Worm (Caenorhabditis elegans) whole organism, L4 larva: ENCODE data around the gene ubc-17.

Experiments used
- T20F7.1 ChIP-seq: fragments of 200-800 bp; sonication (Bioruptor generic); optimal IDR thresholded peaks from 2 replicates; lab custom pipeline; 2018; ENCODE audit warnings: mild to moderate bottlenecking, missing genetic modification characterization, missing compliant biosample characterization
- aha-1 ChIP-seq: fragments of 150-350 bp; peaks from one replicate; lab custom pipeline; 2014; ENCODE audit warnings: missing biosample characterization, missing genetic modification characterization
- ceh-32 ChIP-seq: sonication (generic microtip); optimal IDR thresholded peaks from 2 replicates; lab custom pipeline; 2016; ENCODE audit warnings: mild to moderate bottlenecking, missing genetic modification characterization, missing compliant biosample characterization; ENCODE audit not compliant: poor library complexity
- egl-43 ChIP-seq: fragments of 200-800 bp; sonication (Bioruptor generic); IDR thresholded peaks from 2 replicates; pipeline ENCODE4 v1.3.6; 2022; ENCODE audit warnings: missing genetic modification reagents, missing genetic modification characterization, missing compliant biosample characterization
- hlh-30 ChIP-seq: sonication (generic microtip); optimal IDR thresholded peaks from 2 replicates; lab custom pipeline; 2017; ENCODE audit warnings: antibody characterized with exemption, mild to moderate bottlenecking, missing genetic modification characterization, missing compliant biosample characterization; ENCODE audit not compliant: insufficient read depth
- lir-3 ChIP-seq: sonication (generic microtip); optimal IDR thresholded peaks from 2 replicates; lab custom pipeline; 2016; ENCODE audit warnings: mild to moderate bottlenecking, missing genetic modification characterization, missing compliant biosample characterization
- mdt-29 ChIP-seq: fragments of 200-800 bp; sonication (Bioruptor generic); IDR thresholded peaks from 2 replicates; pipeline ENCODE4 v1.3.6; 2022; ENCODE audit warnings: missing genetic modification reagents, missing genetic modification characterization, missing compliant biosample characterization
- mxl-2 ChIP-seq: fragments of 200-800 bp; sonication (Bioruptor generic); conservative IDR thresholded peaks from 2 replicates; pipeline ENCODE4 v1.3.6; 2022; ENCODE audit warnings: missing genetic modification reagents, missing genetic modification characterization, missing compliant biosample characterization
- nhr-11 ChIP-seq: fragments of 150-350 bp; optimal IDR thresholded peaks from 2 replicates; lab custom pipeline; 2014; ENCODE audit warnings: missing biosample characterization, missing genetic modification characterization
- nhr-25 ChIP-seq: sonication (generic microtip); optimal IDR thresholded peaks from 2 replicates; lab custom pipeline; 2017; ENCODE audit warnings: missing genetic modification characterization, mild to moderate bottlenecking, missing compliant biosample characterization, antibody characterized with exemption, moderate library complexity, borderline replicate concordance; ENCODE audit not compliant: insufficient read depth
- nhr-28 ChIP-seq: fragments of 150-350 bp; optimal IDR thresholded peaks from 2 replicates; lab custom pipeline; 2014; ENCODE audit warnings: missing biosample characterization, missing genetic modification characterization
- pha-4 ChIP-seq, 2 experiments: fragments of 150-350 bp in 1 of 2; fragments of 200-800 bp in 1 of 2; sonication (Bioruptor generic) in 1 of 2; IDR thresholded peaks in 1 of 2; optimal IDR thresholded peaks in 1 of 2; 2 replicates each; pipeline versions ENCODE4 v1.3.6 to Lab custom; 2014 to 2022; ENCODE audit warnings: missing genetic modification characterization in 2 of 2, missing genetic modification reagents in 2 of 2, missing biosample characterization in 1 of 2, missing compliant biosample characterization in 1 of 2
- pqm-1 ChIP-seq: sonication (generic microtip); optimal IDR thresholded peaks from 2 replicates; lab custom pipeline; 2017; ENCODE audit warnings: missing biosample characterization, missing genetic modification characterization
- set-16 ChIP-seq: fragments of 200-800 bp; sonication (Bioruptor generic); IDR thresholded peaks from 2 replicates; pipeline ENCODE4 v1.3.6; 2022; ENCODE audit warnings: missing genetic modification reagents, missing genetic modification characterization, missing compliant biosample characterization
- skn-1 ChIP-seq: fragments of 150-350 bp; optimal IDR thresholded peaks from 2 replicates; lab custom pipeline; 2014; ENCODE audit warnings: missing biosample characterization, missing genetic modification characterization
- spr-1 ChIP-seq: sonication (generic microtip); optimal IDR thresholded peaks from 2 replicates; lab custom pipeline; 2016; ENCODE audit warnings: mild to moderate bottlenecking, missing genetic modification characterization, missing compliant biosample characterization
- unc-130 ChIP-seq: sonication (generic microtip); optimal IDR thresholded peaks from 2 replicates; lab custom pipeline; 2016; ENCODE audit warnings: missing genetic modification reagents, missing genetic modification characterization, missing compliant biosample characterization
- unc-62 ChIP-seq, 3 experiments: fragments of 150-350 bp in 1 of 3; sonication (generic microtip); optimal IDR thresholded peaks in 2 of 3; peaks in 1 of 3; 1 replicate in 1 of 3; 2 replicates in 2 of 3; lab custom pipeline; 2014 to 2017; ENCODE audit warnings: missing biosample characterization in 3 of 3, missing genetic modification characterization in 3 of 3, missing genetic modification reagents in 3 of 3, missing genotype in 1 of 3
- zip-2 ChIP-seq: fragments of 150-350 bp; optimal IDR thresholded peaks from 2 replicates; lab custom pipeline; 2014; ENCODE audit warnings: missing biosample characterization, missing genetic modification characterization

Gene ubc-17

ce11 chrX:7085912-7086311 is 35.5 kb downstream of the ubc-17 start, which contains the start of gene C36B7.4:
TSS of gene C36B7.4 (minus strand) at chrX:7086012.
- TF ChIP-seq unc-62 (GFP tag; optimal IDR thresholded peaks at IDR 0.05 in 1 of 2; lab: Kevin White, UChicago) (peak in 1 of 2 experiments; percentile 58), unc-62 (tag; optimal IDR thresholded peaks at IDR 0.05; lab: Kevin White, UChicago) (no peak), T20F7.1 (GFP tag; lab: Kevin White, UChicago) (no peak)

- TF ChIP-seq aha-1 (tag; lab: Kevin White, UChicago), result peak; percentile 64
- no peak for TF ChIP-seq set-16 (GFP tag; lab: Robert Waterston, UW)
- TF ChIP-seq, all 104 proteins: peak for 1
These were observed 46.0 kb downstream of the ubc-17 start, which contains the start of gene C36B7.5 for ce11 chrX:7096349-7096748. TSS of gene C36B7.5 (minus strand) at chrX:7096449.

ce11 chrX:7099049-7099448 is 48.7 kb downstream of the ubc-17 start:
- TF ChIP-seq unc-130, result no peak
- TF ChIP-seq nhr-25 (tag; lab: Kevin White, UChicago), result no peak
- TF ChIP-seq aha-1 (tag; lab: Kevin White, UChicago), result peak; percentile 66
- no peak for TF ChIP-seq skn-1 (tag; lab: Kevin White, UChicago)
- TF ChIP-seq zip-2 (tag; lab: Kevin White, UChicago), result no peak
- peak in 1 of 2 experiments; percentile 55 for TF ChIP-seq unc-62 (GFP tag; optimal IDR thresholded peaks at IDR 0.05 in 1 of 2; lab: Kevin White, UChicago)
- TF ChIP-seq unc-62 (tag; optimal IDR thresholded peaks at IDR 0.05; lab: Kevin White, UChicago), result no peak
- TF ChIP-seq lir-3 (tag; lab: Kevin White, UChicago), result no peak
- no peak for TF ChIP-seq spr-1 (tag; lab: Kevin White, UChicago)
- no peak for TF ChIP-seq pha-4 (GFP tag; IDR thresholded peaks at IDR 0.05; lab: Robert Waterston, UW)
- no peak for TF ChIP-seq pha-4 (tag; optimal IDR thresholded peaks at IDR 0.05; lab: Kevin White, UChicago)
- TF ChIP-seq, all 104 proteins: peak for 2

- TF ChIP-seq ceh-32 (tag; lab: Kevin White, UChicago) (no peak), hlh-30 (tag; lab: Kevin White, UChicago) (peak; percentile 43), nhr-11 (tag; lab: Kevin White, UChicago) (no peak), mxl-2 (no peak), pha-4 (GFP tag; IDR thresholded peaks at IDR 0.05; lab: Robert Waterston, UW) (no peak), pha-4 (tag; optimal IDR thresholded peaks at IDR 0.05; lab: Kevin White, UChicago) (peak; percentile 55), pqm-1 (tag; lab: Kevin White, UChicago) (peak; percentile 17), nhr-28 (peak; percentile 55)
These were observed 49.9 kb downstream of the ubc-17 start, which contains the start of gene C36B7.6 for ce11 chrX:7100290-7100689. TSS of gene C36B7.6 (minus strand) at chrX:7100338.

- no peak for TF ChIP-seq mdt-29 (GFP tag; lab: Robert Waterston, UW)
- no peak for TF ChIP-seq egl-43 (GFP tag; lab: Robert Waterston, UW)
These were observed 51.1 kb downstream of the ubc-17 start, which contains the start of gene C36B7.3 for ce11 chrX:7101477-7101876. TSS of gene C36B7.3 (plus strand) at chrX:7101777.
